Worm (Caenorhabditis elegans) whole organism, L3 larva: Measurements from ENCODE around the gene gst-24.

ENCODE experiments used
- ZK546.5 ChIP-seq: sonication (generic microtip); optimal IDR thresholded peaks from 2 replicates; lab custom pipeline; 2017; ENCODE audit warnings: missing biosample characterization, missing genetic modification characterization
- fkh-10 ChIP-seq: sonication (generic microtip); optimal IDR thresholded peaks from 2 replicates; lab custom pipeline; 2017; ENCODE audit warnings: missing biosample characterization, missing genetic modification reagents, missing genetic modification characterization
- nhr-28 ChIP-seq: fragments of 150-350 bp; optimal IDR thresholded peaks from 2 replicates; lab custom pipeline; 2014; ENCODE audit warnings: missing biosample characterization, missing genetic modification characterization
- pqm-1 ChIP-seq: fragments of 150-350 bp; optimal IDR thresholded peaks from 2 replicates; lab custom pipeline; 2017; ENCODE audit warnings: missing biosample characterization, missing genetic modification characterization, inconsistent platforms
- snpc-4 ChIP-seq: fragments of 150-350 bp; optimal IDR thresholded peaks from 2 replicates; lab custom pipeline; 2014; ENCODE audit warnings: missing biosample characterization, missing genetic modification characterization
- unc-62 ChIP-seq: fragments of 150-350 bp; sonication (generic microtip); optimal IDR thresholded peaks from 4 replicates; lab custom pipeline; 2014; ENCODE audit warnings: missing biosample characterization, missing genetic modification reagents, missing genetic modification characterization

DNA sequence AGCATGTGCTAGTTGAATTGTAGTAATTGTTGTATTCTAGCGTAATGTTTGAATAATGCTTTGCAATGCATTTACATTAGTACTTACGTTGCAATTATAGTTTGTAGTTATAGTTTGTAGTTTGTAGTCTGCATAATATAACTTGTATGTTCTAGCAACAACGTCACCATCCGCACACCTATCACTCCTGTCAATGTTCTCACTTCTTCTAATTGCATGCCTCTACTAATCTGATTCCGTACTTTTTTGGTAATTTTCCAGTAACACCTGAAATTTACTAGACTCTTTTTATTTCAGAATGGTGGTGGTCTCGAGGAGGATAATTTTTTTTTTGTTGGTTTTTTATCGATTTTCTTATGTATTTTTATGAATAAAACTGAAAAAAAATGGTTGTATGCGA lies 25.4 kb upstream of the gst-24 start:
- TF ChIP-seq ZK546.5 (tag; lab: Kevin White, UChicago) (no peak), nhr-28 (tag; lab: Kevin White, UChicago) (no peak), snpc-4 (no peak), fkh-10 (GFP tag; lab: Kevin White, UChicago) (no peak), unc-62 (no peak), pqm-1 (tag; lab: Kevin White, UChicago) (no peak)
